Worm (Caenorhabditis elegans): ENCODE data around the gene ttr-21.

- TF ChIP-seq pat-9 (tag; optimal IDR thresholded peaks at IDR 0.05) = no peak
- TF ChIP-seq ama-1 (optimal IDR thresholded peaks at IDR 0.05) = no peak
Observed at ce11 chrV:13858906-13859305, 4.7 kb upstream of the ttr-21 start, which contains the start of gene srx-135.

All from whole organism, late embryonic.